Worm (Caenorhabditis elegans) whole organism, L1 larva: ENCODE data around the gene R02F11.11.

Experiments
- alr-1 ChIP-seq: fragments of 200-800 bp; sonication (Bioruptor generic); optimal IDR thresholded peaks from 2 replicates; lab custom pipeline; 2018; ENCODE audit warnings: borderline replicate concordance, mild to moderate bottlenecking, missing genetic modification characterization, missing compliant biosample characterization
- ama-1 ChIP-seq: fragments of 150-350 bp; optimal IDR thresholded peaks from 2 replicates; lab custom pipeline; 2014
- ceh-82 ChIP-seq, 3 experiments: fragments of 150-350 bp in 1 of 3; sonication (generic microtip) in 2 of 3; optimal IDR thresholded peaks; 2 replicates each; lab custom pipeline; 2014 to 2017; ENCODE audit warnings: missing biosample characterization in 3 of 3, missing genetic modification characterization in 3 of 3
- ces-1 ChIP-seq: fragments of 150-350 bp; optimal IDR thresholded peaks from 2 replicates; lab custom pipeline; 2014; ENCODE audit warnings: missing biosample characterization, missing genetic modification reagents, missing genetic modification characterization
- efl-1 ChIP-seq, 4 experiments: fragments of 150-350 bp; optimal IDR thresholded peaks in 3 of 4; peaks in 1 of 4; 1 replicate in 1 of 4; 2 replicates in 3 of 4; lab custom pipeline; 2014; ENCODE audit warnings: missing biosample characterization in 2 of 4, missing genetic modification characterization in 2 of 4, missing genetic modification reagents in 2 of 4
- efl-3 ChIP-seq: fragments of 200-800 bp; sonication (Bioruptor generic); optimal IDR thresholded peaks from 2 replicates; lab custom pipeline; 2018; ENCODE audit warnings: mild to moderate bottlenecking, missing genetic modification characterization, missing compliant biosample characterization
- egl-13 ChIP-seq: sonication (generic microtip); optimal IDR thresholded peaks from 2 replicates; lab custom pipeline; 2016; ENCODE audit warnings: missing genotype, missing genetic modification reagents, missing genetic modification characterization, missing compliant biosample characterization
- elt-3 ChIP-seq, 6 experiments: fragments of 150-350 bp in 1 of 6; sonication (generic microtip); optimal IDR thresholded peaks; 2 replicates each; lab custom pipeline; 2017 to 2018; ENCODE audit warnings: missing biosample characterization in 6 of 6, missing genetic modification characterization in 6 of 6, inconsistent platforms in 1 of 6
- ets-5 ChIP-seq: fragments of 200-800 bp; sonication (Bioruptor generic); IDR thresholded peaks from 2 replicates; pipeline ENCODE4 v1.3.6; 2022; ENCODE audit warnings: missing genetic modification characterization, missing compliant biosample characterization
- fkh-10 ChIP-seq: sonication (generic microtip); optimal IDR thresholded peaks from 2 replicates; lab custom pipeline; 2017; ENCODE audit warnings: missing biosample characterization, missing genetic modification reagents, missing genetic modification characterization
- fkh-4 ChIP-seq: sonication (generic microtip); optimal IDR thresholded peaks from 2 replicates; lab custom pipeline; 2016; ENCODE audit warnings: missing compliant biosample characterization, missing genetic modification characterization, borderline replicate concordance
- irx-1 ChIP-seq: sonication (generic microtip); optimal IDR thresholded peaks from 2 replicates; lab custom pipeline; 2016; ENCODE audit warnings: missing genetic modification characterization, missing compliant biosample characterization
- jun-1 ChIP-seq: fragments of 150-350 bp; optimal IDR thresholded peaks from 2 replicates; lab custom pipeline; 2014; ENCODE audit warnings: missing biosample characterization, missing genetic modification reagents, missing genetic modification characterization
- lin-13 ChIP-seq: fragments of 150-350 bp; optimal IDR thresholded peaks from 2 replicates; lab custom pipeline; 2014; ENCODE audit warnings: missing biosample characterization, missing genetic modification reagents, missing genetic modification characterization
- lin-14 ChIP-seq: fragments of 200-800 bp; sonication (Bioruptor generic); optimal IDR thresholded peaks from 2 replicates; lab custom pipeline; 2018; ENCODE audit warnings: mild to moderate bottlenecking, missing genetic modification characterization, moderate library complexity, missing compliant biosample characterization
- mab-9 ChIP-seq: fragments of 200-800 bp; sonication (Bioruptor generic); IDR thresholded peaks from 2 replicates; pipeline ENCODE4 v1.3.6; 2022; ENCODE audit warnings: missing genetic modification reagents, missing genetic modification characterization, missing compliant biosample characterization
- nhr-237 ChIP-seq: fragments of 150-350 bp; optimal IDR thresholded peaks from 2 replicates; lab custom pipeline; 2014; ENCODE audit warnings: missing biosample characterization, missing genetic modification characterization
- nhr-85 ChIP-seq: sonication (generic microtip); peaks from one replicate; lab custom pipeline; 2016; ENCODE audit warnings: missing genetic modification characterization, inconsistent platforms, missing compliant biosample characterization
- pag-3 ChIP-seq: sonication (generic microtip); optimal IDR thresholded peaks from 2 replicates; lab custom pipeline; 2017; ENCODE audit warnings: missing genetic modification characterization, mild to moderate bottlenecking, missing compliant biosample characterization, antibody characterized with exemption, borderline replicate concordance; ENCODE audit not compliant: insufficient read depth
- pqm-1 ChIP-seq: sonication (generic microtip); optimal IDR thresholded peaks from 3 replicates; lab custom pipeline; 2017; ENCODE audit warnings: missing biosample characterization, missing genetic modification characterization
- snpc-4 ChIP-seq: fragments of 150-350 bp; optimal IDR thresholded peaks from 2 replicates; lab custom pipeline; 2014; ENCODE audit warnings: missing biosample characterization, missing genetic modification characterization
- snu-23 ChIP-seq: sonication (generic microtip); optimal IDR thresholded peaks from 2 replicates; lab custom pipeline; 2016; ENCODE audit warnings: missing genetic modification characterization, missing compliant biosample characterization
- sptf-1 ChIP-seq: fragments of 150-350 bp; optimal IDR thresholded peaks from 2 replicates; lab custom pipeline; 2014; ENCODE audit warnings: missing biosample characterization, missing genetic modification characterization
- swsn-7 ChIP-seq: sonication (generic microtip); optimal IDR thresholded peaks from 2 replicates; lab custom pipeline; 2016; ENCODE audit warnings: missing genetic modification characterization, missing compliant biosample characterization
- unc-86 ChIP-seq: sonication (generic microtip); optimal IDR thresholded peaks from 2 replicates; lab custom pipeline; 2016; ENCODE audit warnings: missing genetic modification characterization, missing compliant biosample characterization
- zag-1 ChIP-seq: fragments of 150-350 bp; optimal IDR thresholded peaks from 2 replicates; lab custom pipeline; 2014; ENCODE audit warnings: missing biosample characterization, missing genetic modification characterization
- zip-4 ChIP-seq: fragments of 200-800 bp; sonication (Bioruptor generic); optimal IDR thresholded peaks from 2 replicates; lab custom pipeline; 2018; ENCODE audit warnings: mild to moderate bottlenecking, missing genetic modification characterization, moderate library complexity, missing compliant biosample characterization
- ztf-4 ChIP-seq: fragments of 150-350 bp; optimal IDR thresholded peaks from 2 replicates; lab custom pipeline; 2014; ENCODE audit warnings: missing biosample characterization, missing genetic modification characterization

The R02F11.11 gene

ce11 chrV:4834277-4834676, 42.6 kb downstream of the R02F11.11 start, which contains the start of gene C37H5.14:
Gene C37H5.14, minus strand, starts transcription at chrV:4834377.
- TF ChIP-seq efl-1 (optimal IDR thresholded peaks at IDR 0.05; lab: Kevin White, UChicago): no peak
- TF ChIP-seq efl-1 (GFP tag; optimal IDR thresholded peaks at IDR 0.05 in 1 of 2; lab: Kevin White, UChicago): peak in 1 of 2 experiments; percentile 47
- TF ChIP-seq jun-1 (tag; lab: Kevin White, UChicago): no peak
- no peak for TF ChIP-seq swsn-7 (tag; lab: Kevin White, UChicago)

ce11 chrV:4839913-4840312, 48.2 kb downstream of the R02F11.11 start, which contains the start of gene nas-9:
Gene nas-9, minus strand, starts transcription at chrV:4840013.
- TF ChIP-seq egl-13 (no peak), ets-5 (GFP tag; lab: Robert Waterston, UW) (no peak), fkh-10 (GFP tag; lab: Kevin White, UChicago) (no peak), zip-4 (GFP tag; lab: Kevin White, UChicago) (no peak), alr-1 (tag; lab: Kevin White, UChicago) (no peak), nhr-85 (tag; lab: Kevin White, UChicago) (peak; percentile 55), ama-1 (lab: Kevin White, UChicago) (no peak), fkh-4 (no peak), jun-1 (tag; lab: Kevin White, UChicago) (no peak), sptf-1 (tag; lab: Kevin White, UChicago) (no peak), elt-3 (tag; optimal IDR thresholded peaks at IDR 0.05; lab: Kevin White, UChicago) (peak in 1 of 6 experiments; percentile 29), lin-14 (GFP tag; lab: Kevin White, UChicago) (no peak)

- TF ChIP-seq ztf-4 (tag; lab: Kevin White, UChicago) (no peak), zag-1 (no peak), ces-1 (GFP tag; lab: Kevin White, UChicago) (no peak), snpc-4 (tag; lab: Kevin White, UChicago) (no peak), unc-86 (tag; lab: Kevin White, UChicago) (no peak), irx-1 (tag; lab: Kevin White, UChicago) (no peak), ceh-82 (tag; optimal IDR thresholded peaks at IDR 0.05; lab: Kevin White, UChicago) (no peak), snu-23 (no peak), pag-3 (tag; lab: Kevin White, UChicago) (no peak), efl-3 (no peak), pqm-1 (tag; lab: Kevin White, UChicago) (no peak), alr-1 (tag; lab: Kevin White, UChicago) (no peak), lin-13 (GFP tag; lab: Kevin White, UChicago) (no peak)
These were observed 49.5 kb downstream of the R02F11.11 start, which contains the start of gene cwp-1 for ce11 chrV:4841179-4841578. Gene cwp-1, minus strand, starts transcription at chrV:4841279.

ce11 chrV:4842544-4842943, 50.9 kb downstream of the R02F11.11 start, which contains the start of the genes cwp-2 and cwp-3:
Gene cwp-2, minus strand, starts transcription at chrV:4842644.
Gene cwp-3, plus strand, starts transcription at chrV:4842836.
- TF ChIP-seq nhr-237 (no peak), mab-9 (GFP tag; lab: Robert Waterston, UW) (no peak)
